Worm (Caenorhabditis elegans) whole organism, midembryonic: Measurements from ENCODE around the gene lsm-5.
"Not testable (repeated sequence)": the region's sequence is repeated elsewhere in the genome, so short reads cannot be mapped to it uniquely, and the experiment has no call there.

Experiments used
- T22C8.4 ChIP-seq: fragments of 200-800 bp; sonication (Bioruptor generic); IDR thresholded peaks from 2 replicates; pipeline ENCODE4 v1.3.6; 2022; ENCODE audit warnings: missing genetic modification characterization, missing compliant biosample characterization
- cog-1 ChIP-seq: sonication (generic microtip); optimal IDR thresholded peaks from 2 replicates; lab custom pipeline; 2016; ENCODE audit warnings: missing genetic modification characterization, missing compliant biosample characterization
- flt-1 ChIP-seq: fragments of 200-800 bp; sonication (Bioruptor generic); IDR thresholded peaks from 2 replicates; pipeline ENCODE4 v1.3.6; 2022; ENCODE audit warnings: missing genetic modification characterization, missing compliant biosample characterization
- klf-2 ChIP-seq: fragments of 200-800 bp; sonication (Bioruptor generic); conservative IDR thresholded peaks from 2 replicates; pipeline ENCODE4 v1.3.6; 2022; ENCODE audit warnings: missing genetic modification reagents, missing genetic modification characterization, missing compliant biosample characterization
- med-1 ChIP-seq: sonication (generic microtip); optimal IDR thresholded peaks from 2 replicates; lab custom pipeline; 2017; ENCODE audit warnings: missing genetic modification characterization, mild to moderate bottlenecking, missing compliant biosample characterization, antibody characterized with exemption, missing genetic modification reagents; ENCODE audit not compliant: insufficient read depth
- ref-1 ChIP-seq: fragments of 200-800 bp; sonication (Bioruptor generic); conservative IDR thresholded peaks from 2 replicates; pipeline ENCODE4 v1.3.6; 2022; ENCODE audit warnings: missing genetic modification reagents, missing genetic modification characterization, missing compliant biosample characterization
- tab-1 ChIP-seq: fragments of 200-800 bp; sonication (Bioruptor generic); IDR thresholded peaks from 2 replicates; pipeline ENCODE4 v1.3.6; 2022; ENCODE audit warnings: missing genetic modification characterization, missing compliant biosample characterization
- ztf-23 ChIP-seq: fragments of 200-800 bp; sonication (Bioruptor generic); IDR thresholded peaks from 2 replicates; pipeline ENCODE4 v1.3.6; 2022; ENCODE audit warnings: missing genetic modification reagents, missing genetic modification characterization, missing compliant biosample characterization
- ztf-29 ChIP-seq: fragments of 200-800 bp; sonication (Bioruptor generic); IDR thresholded peaks from 2 replicates; pipeline ENCODE4 v1.3.6; 2022; ENCODE audit warnings: missing genetic modification reagents, missing genetic modification characterization, missing compliant biosample characterization

lsm-5 gene

ce11 chrV:15594573-15594972 lies 24.4 kb downstream of the lsm-5 start, which contains the start of gene fbxa-139:
TSS of gene fbxa-139 (minus strand) at chrV:15594673.
- TF ChIP-seq tab-1 (GFP tag; lab: Robert Waterston, UW), result no peak
- no peak for TF ChIP-seq ztf-29 (GFP tag; lab: Robert Waterston, UW)
- TF ChIP-seq med-1, result no peak
- TF ChIP-seq flt-1 (GFP tag; lab: Robert Waterston, UW), result no peak
- no peak for TF ChIP-seq cog-1
- no peak for TF ChIP-seq klf-2 (GFP tag; lab: Robert Waterston, UW)
- no peak for TF ChIP-seq ztf-23 (GFP tag; lab: Robert Waterston, UW)
- TF ChIP-seq T22C8.4, result no peak
- no peak for TF ChIP-seq ref-1 (GFP tag; lab: Robert Waterston, UW)

- not testable (repeated sequence) for TF ChIP-seq T22C8.4; ztf-23 (GFP tag; lab: Robert Waterston, UW); flt-1 (GFP tag; lab: Robert Waterston, UW)
These were observed 29.6 kb downstream of the lsm-5 start, which contains the start of gene B0391.14 for ce11 chrV:15599762-15600161. TSS of gene B0391.14 (minus strand) at chrV:15599862.

- TF ChIP-seq T22C8.4 (no peak), cog-1 (no peak), tab-1 (GFP tag; lab: Robert Waterston, UW) (no peak), ztf-29 (GFP tag; lab: Robert Waterston, UW) (no peak), med-1 (no peak), ztf-23 (GFP tag; lab: Robert Waterston, UW) (no peak), flt-1 (GFP tag; lab: Robert Waterston, UW) (no peak), klf-2 (GFP tag; lab: Robert Waterston, UW) (no peak), ref-1 (GFP tag; lab: Robert Waterston, UW) (no peak)
These were observed 32.1 kb downstream of the lsm-5 start, which contains the start of gene fbxa-152 for ce11 chrV:15602253-15602652. TSS of gene fbxa-152 (minus strand) at chrV:15602353.

ce11 chrV:15605045-15605444 lies 34.9 kb downstream of the lsm-5 start, which contains the start of gene fbxa-154:
TSS of gene fbxa-154 (minus strand) at chrV:15605145.
- no peak for TF ChIP-seq med-1
- no peak for TF ChIP-seq klf-2 (GFP tag; lab: Robert Waterston, UW)
- no peak for TF ChIP-seq ref-1 (GFP tag; lab: Robert Waterston, UW)
- TF ChIP-seq ztf-23 (GFP tag; lab: Robert Waterston, UW), result no peak
- no peak for TF ChIP-seq tab-1 (GFP tag; lab: Robert Waterston, UW)
- no peak for TF ChIP-seq ztf-29 (GFP tag; lab: Robert Waterston, UW)
- no peak for TF ChIP-seq cog-1
- TF ChIP-seq T22C8.4, result no peak
- TF ChIP-seq flt-1 (GFP tag; lab: Robert Waterston, UW), result no peak

ce11 chrV:15610350-15610940 lies 40.3 kb downstream of the lsm-5 start, which contains the start of the genes fbxa-153 and str-12:
TSS of gene fbxa-153 (minus strand) at chrV:15610384.
TSS of gene str-12 (plus strand) at chrV:15610890.
- TF ChIP-seq flt-1 (GFP tag; lab: Robert Waterston, UW) (peak; percentile 45), med-1 (no peak), ztf-29 (GFP tag; lab: Robert Waterston, UW) (no peak), ztf-23 (GFP tag; lab: Robert Waterston, UW) (no peak), klf-2 (GFP tag; lab: Robert Waterston, UW) (no peak), tab-1 (GFP tag; lab: Robert Waterston, UW) (no peak), cog-1 (peak; percentile 22), T22C8.4 (no peak), ref-1 (GFP tag; lab: Robert Waterston, UW) (no peak)

ce11 chrV:15612886-15613285 lies 42.7 kb downstream of the lsm-5 start, which contains the start of gene str-263:
TSS of gene str-263 (plus strand) at chrV:15613186.
- no peak for TF ChIP-seq tab-1 (GFP tag; lab: Robert Waterston, UW)

ce11 chrV:15614534-15614933 lies 44.4 kb downstream of the lsm-5 start:
- no peak for TF ChIP-seq klf-2 (GFP tag; lab: Robert Waterston, UW)
- no peak for TF ChIP-seq tab-1 (GFP tag; lab: Robert Waterston, UW)
- TF ChIP-seq ztf-23 (GFP tag; lab: Robert Waterston, UW), result no peak
- no peak for TF ChIP-seq T22C8.4
- no peak for TF ChIP-seq ztf-29 (GFP tag; lab: Robert Waterston, UW)
- TF ChIP-seq flt-1 (GFP tag; lab: Robert Waterston, UW), result no peak
- no peak for TF ChIP-seq med-1
- no peak for TF ChIP-seq cog-1
- no peak for TF ChIP-seq ref-1 (GFP tag; lab: Robert Waterston, UW)
